Worm (Caenorhabditis elegans) whole organism, L4 larva: ENCODE measurements around the gene Y7A5A.3.

Experiments
- D1046.2 ChIP-seq: fragments of 200-800 bp; sonication (Bioruptor generic); IDR thresholded peaks from 2 replicates; pipeline ENCODE4 v1.3.6; 2022; ENCODE audit warnings: missing genetic modification characterization, missing compliant biosample characterization
- T20F7.1 ChIP-seq: fragments of 200-800 bp; sonication (Bioruptor generic); optimal IDR thresholded peaks from 2 replicates; lab custom pipeline; 2018; ENCODE audit warnings: mild to moderate bottlenecking, missing genetic modification characterization, missing compliant biosample characterization
- T26A8.4 ChIP-seq: fragments of 200-800 bp; sonication (Bioruptor generic); IDR thresholded peaks from 2 replicates; pipeline ENCODE4 v1.3.6; 2022; ENCODE audit warnings: missing genetic modification characterization, missing compliant biosample characterization
- Y105C5A.15 ChIP-seq: fragments of 200-800 bp; sonication (Bioruptor generic); IDR thresholded peaks from 2 replicates; pipeline ENCODE4 v1.3.6; 2022; ENCODE audit warnings: missing genetic modification characterization, missing compliant biosample characterization
- Y48G9A.11 ChIP-seq: fragments of 200-800 bp; sonication (Bioruptor generic); IDR thresholded peaks from 2 replicates; pipeline ENCODE4 v1.3.6; 2022; ENCODE audit warnings: missing genetic modification reagents, missing genetic modification characterization, missing compliant biosample characterization
- Y75B8A.6 ChIP-seq: fragments of 200-800 bp; sonication (Bioruptor generic); IDR thresholded peaks from 2 replicates; pipeline ENCODE4 v1.3.6; 2022; ENCODE audit warnings: missing genetic modification reagents, missing genetic modification characterization, missing compliant biosample characterization
- ceh-44 ChIP-seq: fragments of 200-800 bp; sonication (Bioruptor generic); IDR thresholded peaks from 2 replicates; pipeline ENCODE4 v1.3.6; 2022; ENCODE audit warnings: missing genetic modification reagents, missing genetic modification characterization, missing compliant biosample characterization
- ceh-82 ChIP-seq: sonication (generic microtip); optimal IDR thresholded peaks from 2 replicates; lab custom pipeline; 2017; ENCODE audit warnings: missing biosample characterization, missing genetic modification characterization
- ces-1 ChIP-seq: fragments of 150-350 bp; sonication (generic microtip); optimal IDR thresholded peaks from 4 replicates; lab custom pipeline; 2014; ENCODE audit warnings: missing biosample characterization, missing genetic modification reagents, missing genetic modification characterization
- cey-2 ChIP-seq: sonication (generic microtip); optimal IDR thresholded peaks from 3 replicates; lab custom pipeline; 2017; ENCODE audit warnings: missing genetic modification characterization, mild to moderate bottlenecking, missing compliant biosample characterization, antibody characterized with exemption, borderline replicate concordance; ENCODE audit not compliant: insufficient read depth
- daf-19 ChIP-seq: fragments of 200-800 bp; sonication (Bioruptor generic); conservative IDR thresholded peaks from 2 replicates; pipeline ENCODE4 v1.3.6; 2022; ENCODE audit warnings: missing genetic modification characterization, missing compliant biosample characterization
- daf-8 ChIP-seq: fragments of 200-800 bp; sonication (Bioruptor generic); IDR thresholded peaks from 2 replicates; pipeline ENCODE4 v1.3.6; 2022; ENCODE audit warnings: missing genetic modification characterization, missing compliant biosample characterization
- dmd-6 ChIP-seq: fragments of 200-800 bp; sonication (Bioruptor generic); IDR thresholded peaks from 2 replicates; pipeline ENCODE4 v1.3.6; 2022; ENCODE audit warnings: missing genetic modification reagents, missing genetic modification characterization, missing compliant biosample characterization
- dpl-1 ChIP-seq: fragments of 150-350 bp; optimal IDR thresholded peaks from 2 replicates; lab custom pipeline; 2014; ENCODE audit warnings: missing biosample characterization, missing genetic modification reagents, missing genetic modification characterization
- dve-1 ChIP-seq: sonication (generic microtip); optimal IDR thresholded peaks from 2 replicates; lab custom pipeline; 2017; ENCODE audit warnings: antibody characterized with exemption, mild to moderate bottlenecking, missing genetic modification characterization, missing compliant biosample characterization; ENCODE audit not compliant: insufficient read depth
- gei-8 ChIP-seq: fragments of 200-800 bp; sonication (Bioruptor generic); optimal IDR thresholded peaks from 2 replicates; lab custom pipeline; 2018; ENCODE audit warnings: mild to moderate bottlenecking, missing genetic modification characterization, missing compliant biosample characterization
- hif-1 ChIP-seq, 2 experiments: sonication (generic microtip); optimal IDR thresholded peaks; 2 replicates each; lab custom pipeline; 2016 to 2017; ENCODE audit warnings: missing compliant biosample characterization in 2 of 2, missing genetic modification characterization in 2 of 2, missing genetic modification reagents in 2 of 2, missing genotype in 2 of 2, mild to moderate bottlenecking in 1 of 2
- lin-13 ChIP-seq: fragments of 150-350 bp; optimal IDR thresholded peaks from 2 replicates; lab custom pipeline; 2014; ENCODE audit warnings: missing biosample characterization, missing genetic modification reagents, missing genetic modification characterization
- lin-15B ChIP-seq: fragments of 150-350 bp; sonication (generic microtip); optimal IDR thresholded peaks from 3 replicates; lab custom pipeline; 2014; ENCODE audit warnings: missing biosample characterization, missing genetic modification characterization
- lin-29 ChIP-seq: fragments of 200-800 bp; sonication (Bioruptor generic); IDR thresholded peaks from 2 replicates; pipeline ENCODE4 v1.3.6; 2022; ENCODE audit warnings: missing genetic modification reagents, missing genetic modification characterization, missing compliant biosample characterization
- lin-38 ChIP-seq: fragments of 200-800 bp; sonication (Bioruptor generic); IDR thresholded peaks from 2 replicates; pipeline ENCODE4 v1.3.6; 2022; ENCODE audit warnings: missing genetic modification reagents, missing genetic modification characterization, missing compliant biosample characterization
- lin-39 ChIP-seq: fragments of 150-350 bp; optimal IDR thresholded peaks from 2 replicates; lab custom pipeline; 2014; ENCODE audit warnings: missing biosample characterization, missing genetic modification reagents, missing genetic modification characterization
- lir-3 ChIP-seq: sonication (generic microtip); optimal IDR thresholded peaks from 2 replicates; lab custom pipeline; 2016; ENCODE audit warnings: mild to moderate bottlenecking, missing genetic modification characterization, missing compliant biosample characterization
- mes-2 ChIP-seq: sonication (generic microtip); optimal IDR thresholded peaks from 2 replicates; lab custom pipeline; 2016; ENCODE audit warnings: missing genotype, mild to moderate bottlenecking, missing genetic modification characterization, missing compliant biosample characterization; ENCODE audit not compliant: poor library complexity, severe bottlenecking
- mxl-2 ChIP-seq: fragments of 200-800 bp; sonication (Bioruptor generic); conservative IDR thresholded peaks from 2 replicates; pipeline ENCODE4 v1.3.6; 2022; ENCODE audit warnings: missing genetic modification reagents, missing genetic modification characterization, missing compliant biosample characterization
- mxl-3 ChIP-seq: fragments of 200-800 bp; sonication (Bioruptor generic); optimal IDR thresholded peaks from 2 replicates; lab custom pipeline; 2018; ENCODE audit warnings: mild to moderate bottlenecking, missing genetic modification characterization, missing compliant biosample characterization
- nhr-11 ChIP-seq: fragments of 150-350 bp; optimal IDR thresholded peaks from 2 replicates; lab custom pipeline; 2014; ENCODE audit warnings: missing biosample characterization, missing genetic modification characterization
- nhr-28 ChIP-seq: fragments of 150-350 bp; optimal IDR thresholded peaks from 2 replicates; lab custom pipeline; 2014; ENCODE audit warnings: missing biosample characterization, missing genetic modification characterization
- set-16 ChIP-seq: fragments of 200-800 bp; sonication (Bioruptor generic); IDR thresholded peaks from 2 replicates; pipeline ENCODE4 v1.3.6; 2022; ENCODE audit warnings: missing genetic modification reagents, missing genetic modification characterization, missing compliant biosample characterization
- snpc-4 ChIP-seq: fragments of 150-350 bp; optimal IDR thresholded peaks from 2 replicates; lab custom pipeline; 2014; ENCODE audit warnings: missing biosample characterization, missing genetic modification characterization
- unc-130 ChIP-seq: sonication (generic microtip); optimal IDR thresholded peaks from 2 replicates; lab custom pipeline; 2016; ENCODE audit warnings: missing genetic modification reagents, missing genetic modification characterization, missing compliant biosample characterization
- unc-62 ChIP-seq, 3 experiments: fragments of 150-350 bp in 1 of 3; sonication (generic microtip); optimal IDR thresholded peaks in 2 of 3; peaks in 1 of 3; 1 replicate in 1 of 3; 2 replicates in 2 of 3; lab custom pipeline; 2014 to 2017; ENCODE audit warnings: missing biosample characterization in 3 of 3, missing genetic modification characterization in 3 of 3, missing genetic modification reagents in 3 of 3, missing genotype in 1 of 3
- vab-7 ChIP-seq: fragments of 200-800 bp; sonication (Bioruptor generic); IDR thresholded peaks from 2 replicates; pipeline ENCODE4 v1.3.6; 2022; ENCODE audit warnings: missing genetic modification reagents, missing genetic modification characterization, missing compliant biosample characterization
- zfp-2 ChIP-seq: sonication (generic microtip); optimal IDR thresholded peaks from 2 replicates; lab custom pipeline; 2016; ENCODE audit warnings: mild to moderate bottlenecking, missing genetic modification characterization, missing compliant biosample characterization
- zfp-3 ChIP-seq: fragments of 200-800 bp; sonication (Bioruptor generic); conservative IDR thresholded peaks from 2 replicates; pipeline ENCODE4 v1.3.6; 2022; ENCODE audit warnings: missing genetic modification reagents, missing genetic modification characterization, missing compliant biosample characterization
- zip-11 ChIP-seq: fragments of 200-800 bp; sonication (Bioruptor generic); IDR thresholded peaks from 2 replicates; pipeline ENCODE4 v1.3.6; 2022; ENCODE audit warnings: missing genetic modification characterization, missing compliant biosample characterization

The Y7A5A.3 gene

ce11 chrX:15796633-15797032 is 12.2 kb upstream of the Y7A5A.3 start (continued):
- TF ChIP-seq Y48G9A.11 (GFP tag; lab: Robert Waterston, UW) (0 out of 2 replicates have a peak, but pooled peaks have one; percentile 26), zip-11 (no peak), dve-1 (tag; lab: Kevin White, UChicago) (no peak), daf-8 (GFP tag; lab: Robert Waterston, UW) (no peak), nhr-11 (tag; lab: Kevin White, UChicago) (no peak), dmd-6 (GFP tag; lab: Robert Waterston, UW) (no peak), snpc-4 (tag; lab: Kevin White, UChicago) (no peak), ceh-44 (GFP tag; lab: Robert Waterston, UW) (no peak), daf-19 (no peak), set-16 (GFP tag; lab: Robert Waterston, UW) (no peak), ces-1 (GFP tag; lab: Kevin White, UChicago) (no peak), cey-2 (tag; lab: Kevin White, UChicago) (no peak), D1046.2 (GFP tag; lab: Robert Waterston, UW) (0 out of 2 replicates have a peak, but pooled peaks have one; percentile 24), lin-38 (GFP tag; lab: Robert Waterston, UW) (no peak), mxl-3 (GFP tag; lab: Kevin White, UChicago) (peak; percentile 15), nhr-28 (tag; lab: Kevin White, UChicago) (no peak), gei-8 (GFP tag; lab: Kevin White, UChicago) (no peak), hif-1 (tag; optimal IDR thresholded peaks at IDR 0.05; lab: Kevin White, UChicago) (no peak), Y105C5A.15 (GFP tag; lab: Robert Waterston, UW) (no peak), dpl-1 (GFP tag; lab: Kevin White, UChicago) (no peak), lin-39 (no peak), zfp-2 (tag; lab: Kevin White, UChicago) (no peak), lin-13 (no peak), zfp-3 (GFP tag; lab: Robert Waterston, UW) (no peak)

ce11 chrX:15794977-15795376 is 10.5 kb upstream of the Y7A5A.3 start, which contains the start of gene Y7A5A.10:
Gene Y7A5A.10 (minus strand): TSS chrX:15795077.
- no peak for TF ChIP-seq ces-1 (GFP tag; lab: Kevin White, UChicago)
- no peak for TF ChIP-seq mes-2
- TF ChIP-seq Y75B8A.6 (GFP tag; lab: Robert Waterston, UW), result no peak

ce11 chrX:15786726-15787125 is 2.3 kb upstream of the Y7A5A.3 start, which contains the start of gene Y7A5A.5:
Gene Y7A5A.5 (minus strand): TSS chrX:15786826.
- TF ChIP-seq unc-130 (GFP tag; lab: Kevin White, UChicago) (no peak), ces-1 (GFP tag; lab: Kevin White, UChicago) (no peak), lin-15B (tag; lab: Kevin White, UChicago) (no peak), unc-62 (GFP tag; optimal IDR thresholded peaks at IDR 0.05 in 1 of 2; lab: Kevin White, UChicago) (peak in 1 of 2 experiments; percentile 19), unc-62 (tag; optimal IDR thresholded peaks at IDR 0.05; lab: Kevin White, UChicago) (no peak)

ce11 chrX:15782027-15782426 is 2.4 kb downstream of the Y7A5A.3 start, which contains the start of gene Y7A5A.24:
Gene Y7A5A.24 (minus strand): TSS chrX:15782127.
- TF ChIP-seq lir-3 (no peak), vab-7 (no peak), nhr-28 (tag; lab: Kevin White, UChicago) (no peak), T20F7.1 (GFP tag; lab: Kevin White, UChicago) (no peak), mxl-2 (no peak), zip-11 (no peak), ceh-82 (tag; lab: Kevin White, UChicago) (no peak), T26A8.4 (GFP tag; lab: Robert Waterston, UW) (no peak), cey-2 (tag; lab: Kevin White, UChicago) (no peak), lin-29 (GFP tag; lab: Robert Waterston, UW) (no peak), lin-13 (no peak)
